Fruit fly (Drosophila melanogaster) whole organism, wandering third instar larva: ENCODE results near the gene CG3808.

Source experiments
- CG32264 ChIP-seq: fragments of 200-800 bp; sonication (Bioruptor generic); optimal IDR thresholded peaks from 2 replicates; lab custom pipeline; 2016; ENCODE audit warnings: missing biosample characterization, missing genetic modification characterization
- CG9705 ChIP-seq: fragments of 200-800 bp; sonication (Bioruptor generic); optimal IDR thresholded peaks from 2 replicates; lab custom pipeline; 2018; ENCODE audit warnings: missing biosample characterization, mild to moderate bottlenecking, missing genetic modification characterization
- CrebA ChIP-seq: fragments of 200-800 bp; sonication (Bioruptor generic); optimal IDR thresholded peaks from 2 replicates; lab custom pipeline; 2016; ENCODE audit warnings: missing biosample characterization, mild to moderate bottlenecking, missing genetic modification characterization, borderline replicate concordance
- Dfd ChIP-seq: fragments of >200 bp; optimal IDR thresholded peaks from 2 replicates; lab custom pipeline; 2017; ENCODE audit warnings: missing biosample characterization, missing genetic modification characterization
- Dif ChIP-seq: fragments of 200-275, 200-300 bp; sonication (Bioruptor generic); optimal IDR thresholded peaks from 2 replicates; lab custom pipeline; 2018; ENCODE audit warnings: missing biosample characterization, missing genetic modification characterization; ENCODE audit not compliant: partially characterized antibody
- GATAd ChIP-seq: sonication (Bioruptor generic); optimal IDR thresholded peaks from 2 replicates; lab custom pipeline; 2016; ENCODE audit warnings: missing biosample characterization, missing genetic modification characterization
- HLH106 ChIP-seq: fragments of 200-800 bp; optimal IDR thresholded peaks from 3 replicates; lab custom pipeline; 2019; ENCODE audit warnings: missing biosample characterization, mild to moderate bottlenecking, missing genetic modification characterization, moderate library complexity
- Hnf4 ChIP-seq: fragments of 200-800 bp; sonication (Bioruptor generic); optimal IDR thresholded peaks from 2 replicates; lab custom pipeline; 2016; ENCODE audit warnings: missing biosample characterization, mild to moderate bottlenecking, missing genetic modification characterization
- Hr83 ChIP-seq: fragments of 200-300 bp; sonication (Bioruptor generic); optimal IDR thresholded peaks from 2 replicates; lab custom pipeline; 2016; ENCODE audit warnings: missing biosample characterization, mild to moderate bottlenecking, missing genetic modification characterization, moderate library complexity; ENCODE audit not compliant: poor library complexity, severe bottlenecking
- Jra ChIP-seq: sonication (Bioruptor generic); optimal IDR thresholded peaks from 2 replicates; lab custom pipeline; 2016; ENCODE audit warnings: missing biosample characterization, missing genetic modification characterization
- Mio ChIP-seq: sonication (Bioruptor generic); optimal IDR thresholded peaks from 2 replicates; lab custom pipeline; 2016; ENCODE audit warnings: missing biosample characterization, missing genetic modification characterization
- Myc ChIP-seq: fragments of >200 bp; optimal IDR thresholded peaks from 2 replicates; lab custom pipeline; 2017
- N ChIP-seq: fragments of >200 bp; optimal IDR thresholded peaks from 2 replicates; lab custom pipeline; 2018; ENCODE audit warnings: missing biosample characterization, missing external identifiers, missing genetic modification characterization
- OdsH ChIP-seq: fragments of 200-800 bp; sonication (Bioruptor generic); optimal IDR thresholded peaks from 2 replicates; lab custom pipeline; 2016; ENCODE audit warnings: missing biosample characterization, mild to moderate bottlenecking, missing genetic modification characterization
- Rel ChIP-seq, 2 experiments: fragments of 200-800 bp; sonication (Bioruptor generic) in 1 of 2; optimal IDR thresholded peaks; 2 replicates in 1 of 2; 3 replicates in 1 of 2; lab custom pipeline; 2016 to 2019; ENCODE audit warnings: mild to moderate bottlenecking in 2 of 2, missing biosample characterization in 2 of 2, missing genetic modification characterization in 2 of 2, moderate library complexity in 1 of 2
- Sp1 ChIP-seq: fragments of 200-800 bp; sonication (Bioruptor generic); optimal IDR thresholded peaks from 3 replicates; lab custom pipeline; 2019; ENCODE audit warnings: missing biosample characterization, mild to moderate bottlenecking, missing genetic modification characterization, moderate library complexity
- brk ChIP-seq: fragments of 200-800 bp; sonication (Bioruptor generic); optimal IDR thresholded peaks from 2 replicates; lab custom pipeline; 2016; ENCODE audit warnings: missing biosample characterization, mild to moderate bottlenecking, missing genetic modification characterization
- dl ChIP-seq, 2 experiments: fragments of 175-275, 200-275 bp in 1 of 2; fragments of 200-275 bp in 1 of 2; sonication (Bioruptor generic); optimal IDR thresholded peaks; lab custom pipeline; 2018; ENCODE audit warnings: mild to moderate bottlenecking in 2 of 2, missing biosample characterization in 2 of 2, missing genetic modification characterization in 2 of 2, moderate library complexity in 2 of 2; ENCODE audit not compliant: partially characterized antibody in 2 of 2, insufficient read depth in 1 of 2
- dmrt93B ChIP-seq: fragments of 200-800 bp; sonication (Bioruptor generic); optimal IDR thresholded peaks from 2 replicates; lab custom pipeline; 2018; ENCODE audit warnings: missing biosample characterization, mild to moderate bottlenecking, missing genetic modification characterization
- dsf ChIP-seq: sonication (Bioruptor generic); optimal IDR thresholded peaks from 2 replicates; lab custom pipeline; 2016; ENCODE audit warnings: missing biosample characterization, missing genetic modification characterization, borderline replicate concordance
- ey ChIP-seq: fragments of 200-800 bp; sonication (Bioruptor generic); optimal IDR thresholded peaks from 2 replicates; lab custom pipeline; 2016; ENCODE audit warnings: missing biosample characterization, missing genetic modification characterization
- foxo ChIP-seq, 2 experiments: fragments of 200-800 bp; sonication (Bioruptor generic); optimal IDR thresholded peaks; 2 replicates in 1 of 2; 3 replicates in 1 of 2; lab custom pipeline; 2016 to 2017; ENCODE audit warnings: missing biosample characterization in 2 of 2, missing genetic modification characterization in 2 of 2
- fru ChIP-seq: fragments of 200-800 bp; sonication (Bioruptor generic); optimal IDR thresholded peaks from 3 replicates; lab custom pipeline; 2016; ENCODE audit warnings: missing biosample characterization, mild to moderate bottlenecking, missing genetic modification characterization
- h ChIP-seq: fragments of 200-800 bp; sonication (Bioruptor generic); optimal IDR thresholded peaks from 3 replicates; lab custom pipeline; 2016; ENCODE audit warnings: missing biosample characterization, mild to moderate bottlenecking, missing genetic modification characterization
- jim ChIP-seq: fragments of 175-275, 200-325 bp; sonication (Bioruptor generic); optimal IDR thresholded peaks from 2 replicates; lab custom pipeline; 2016; ENCODE audit warnings: missing biosample characterization, mild to moderate bottlenecking, missing genetic modification characterization
- pan ChIP-seq: fragments of >200 bp; optimal IDR thresholded peaks from 2 replicates; lab custom pipeline; 2017
- psq ChIP-seq: fragments of 200-800 bp; sonication (Bioruptor generic); optimal IDR thresholded peaks from 3 replicates; lab custom pipeline; 2017; ENCODE audit warnings: missing biosample characterization, mild to moderate bottlenecking, missing genetic modification characterization, moderate library complexity
- rgr ChIP-seq: fragments of 200-800 bp; sonication (Bioruptor generic); optimal IDR thresholded peaks from 3 replicates; lab custom pipeline; 2016; ENCODE audit warnings: missing biosample characterization, mild to moderate bottlenecking, missing genetic modification characterization
- sage ChIP-seq: fragments of 200-800 bp; sonication (Bioruptor generic); optimal IDR thresholded peaks from 2 replicates; lab custom pipeline; 2016; ENCODE audit warnings: missing biosample characterization, mild to moderate bottlenecking, missing genetic modification characterization
- sv ChIP-seq: fragments of 200-800 bp; sonication (Bioruptor generic); optimal IDR thresholded peaks from 3 replicates; lab custom pipeline; 2016; ENCODE audit warnings: missing biosample characterization, missing genetic modification characterization
- tai ChIP-seq: sonication (Bioruptor generic); optimal IDR thresholded peaks from 2 replicates; lab custom pipeline; 2016; ENCODE audit warnings: missing biosample characterization, missing genetic modification characterization
- woc ChIP-seq: sonication (Bioruptor generic); optimal IDR thresholded peaks from 2 replicates; lab custom pipeline; 2016; ENCODE audit warnings: missing biosample characterization, mild to moderate bottlenecking, missing genetic modification characterization

CG3808 gene

DNA sequence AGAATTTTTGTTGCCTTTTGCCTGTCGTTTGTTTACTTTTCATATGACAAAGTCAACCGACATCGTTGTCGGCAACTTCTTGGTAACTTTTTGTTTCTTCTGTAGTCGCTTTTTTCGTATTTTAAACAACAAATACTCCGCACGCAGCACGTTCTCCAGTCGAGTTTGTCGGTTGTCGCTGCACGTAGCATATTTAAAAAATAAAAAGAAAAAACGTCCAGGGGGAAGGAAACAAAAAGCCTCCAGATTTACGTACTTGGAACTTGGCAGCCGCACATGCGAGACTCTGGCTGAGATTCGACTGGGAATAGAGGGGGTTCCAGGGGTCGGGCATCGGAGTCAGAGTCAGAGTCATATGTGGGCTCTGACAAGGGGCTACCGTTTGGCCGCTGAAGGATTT lies 21.3 kb upstream of the CG3808 start:
- TF ChIP-seq Dif (GFP tag; lab: Kevin White, UChicago): peak; percentile 24
- TF ChIP-seq CrebA (GFP tag; lab: Kevin White, UChicago): peak; percentile 45
- no peak for TF ChIP-seq ey (GFP tag; lab: Kevin White, UChicago)
- TF ChIP-seq fru (GFP tag; lab: Kevin White, UChicago): peak; percentile 26
- TF ChIP-seq psq: peak; percentile 42
- peak; percentile 8 for TF ChIP-seq Jra (GFP tag; lab: Kevin White, UChicago)
- TF ChIP-seq Myc: no peak

- TF ChIP-seq Dfd (no peak), sage (GFP tag; lab: Kevin White, UChicago) (no peak), N (no peak), woc (no peak), Dif (GFP tag; lab: Kevin White, UChicago) (no peak), CG32264 (no peak), Sp1 (GFP tag; lab: Kevin White, UChicago) (no peak), sv (no peak), Hnf4 (GFP tag; lab: Kevin White, UChicago) (no peak), fru (GFP tag; lab: Kevin White, UChicago) (no peak), dmrt93B (GFP tag; lab: Kevin White, UChicago) (no peak), dl (GFP tag; optimal IDR thresholded peaks at IDR 0.05; lab: Kevin White, UChicago; ENCODE audit: insufficient read depth in 1 of 2, partially characterized antibody in 2 of 2) (no peak), HLH106 (tag; lab: Kevin White, UChicago) (no peak), OdsH (GFP tag; lab: Kevin White, UChicago) (no peak), ey (GFP tag; lab: Kevin White, UChicago) (no peak), Rel (GFP tag; optimal IDR thresholded peaks at IDR 0.05; lab: Kevin White, UChicago) (no peak), Rel (tag; optimal IDR thresholded peaks at IDR 0.05; lab: Kevin White, UChicago) (no peak), rgr (GFP tag; lab: Kevin White, UChicago) (no peak), h (GFP tag; lab: Kevin White, UChicago) (no peak)
Measured at dm6 chr3L:19020467-19020866, 20.1 kb upstream of the CG3808 start.

DNA sequence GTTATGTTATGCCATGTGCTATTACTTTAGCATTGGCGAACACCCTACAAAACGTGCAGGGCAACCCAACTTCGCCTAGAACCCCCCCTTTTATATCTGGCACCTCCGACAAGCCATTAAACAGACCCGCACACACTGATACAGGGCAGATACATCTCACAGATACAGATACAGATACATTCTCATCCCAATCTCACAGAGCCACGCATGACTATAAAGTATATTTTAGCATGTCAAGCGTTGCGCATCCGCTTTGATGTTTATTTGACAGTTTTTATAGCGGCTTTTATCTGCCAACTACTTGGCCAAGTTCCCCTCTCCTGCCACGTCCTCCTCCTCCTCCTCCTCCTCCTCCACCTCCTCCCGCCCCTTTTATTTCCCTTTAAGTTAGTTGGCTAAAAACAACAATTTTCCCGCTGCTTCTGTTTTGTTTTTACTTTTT lies 18.9 kb upstream of the CG3808 start:
- no peak for TF ChIP-seq woc
- TF ChIP-seq N: no peak
- no peak for TF ChIP-seq Mio (GFP tag; lab: Kevin White, UChicago)
- no peak for TF ChIP-seq Hr83
- no peak for TF ChIP-seq HLH106 (tag; lab: Kevin White, UChicago)
- no peak for TF ChIP-seq sv
- TF ChIP-seq CG32264: no peak
- TF ChIP-seq dl (GFP tag; optimal IDR thresholded peaks at IDR 0.05; lab: Kevin White, UChicago; ENCODE audit: insufficient read depth in 1 of 2, partially characterized antibody in 2 of 2): no peak
- TF ChIP-seq Hnf4 (GFP tag; lab: Kevin White, UChicago): no peak
- TF ChIP-seq GATAd (GFP tag; lab: Kevin White, UChicago): no peak
- TF ChIP-seq tai: no peak
- no peak for TF ChIP-seq dmrt93B (GFP tag; lab: Kevin White, UChicago)
- TF ChIP-seq, all 38 proteins: peak for 0

- TF ChIP-seq rgr (GFP tag; lab: Kevin White, UChicago): no peak
- no peak for TF ChIP-seq woc
- no peak for TF ChIP-seq foxo (GFP tag; optimal IDR thresholded peaks at IDR 0.05; lab: Kevin White, UChicago)
- TF ChIP-seq Jra (GFP tag; lab: Kevin White, UChicago): no peak
- TF ChIP-seq Dif (GFP tag; lab: Kevin White, UChicago): no peak
Measured at dm6 chr3L:19018440-19018839, 18.0 kb upstream of the CG3808 start.

- TF ChIP-seq dsf (GFP tag; lab: Kevin White, UChicago): no peak
- no peak for TF ChIP-seq brk (GFP tag; lab: Kevin White, UChicago)
- no peak for TF ChIP-seq Dif (GFP tag; lab: Kevin White, UChicago)
- TF ChIP-seq N: no peak
- TF ChIP-seq Myc: no peak
- no peak for TF ChIP-seq Rel (GFP tag; optimal IDR thresholded peaks at IDR 0.05; lab: Kevin White, UChicago)
- no peak for TF ChIP-seq Rel (tag; optimal IDR thresholded peaks at IDR 0.05; lab: Kevin White, UChicago)
- no peak for TF ChIP-seq HLH106 (tag; lab: Kevin White, UChicago)
- no peak for TF ChIP-seq jim (GFP tag; lab: Kevin White, UChicago)
- no peak for TF ChIP-seq pan (lab: Kevin White, UChicago)
- TF ChIP-seq CG9705 (GFP tag; lab: Kevin White, UChicago): no peak
- TF ChIP-seq Hnf4 (GFP tag; lab: Kevin White, UChicago): no peak
- no peak for TF ChIP-seq CrebA (GFP tag; lab: Kevin White, UChicago)
Measured at dm6 chr3L:19016805-19017161, 16.4 kb upstream of the CG3808 start.
